Worm (Caenorhabditis elegans) whole organism, L1 larva: ENCODE data around the gene srbc-66.

Experiments
- C16A3.4 ChIP-seq: fragments of 150-350 bp; optimal IDR thresholded peaks from 2 replicates; lab custom pipeline; 2014; ENCODE audit warnings: missing biosample characterization, missing genetic modification characterization
- ceh-63 ChIP-seq: fragments of 200-800 bp; sonication (Bioruptor generic); optimal IDR thresholded peaks from 2 replicates; lab custom pipeline; 2018; ENCODE audit warnings: mild to moderate bottlenecking, missing genetic modification characterization, missing compliant biosample characterization
- nhr-71 ChIP-seq: sonication (generic microtip); optimal IDR thresholded peaks from 2 replicates; lab custom pipeline; 2016; ENCODE audit warnings: mild to moderate bottlenecking, missing genetic modification characterization, moderate library complexity, missing compliant biosample characterization
- nhr-76 ChIP-seq: sonication (generic microtip); optimal IDR thresholded peaks from 2 replicates; lab custom pipeline; 2017; ENCODE audit warnings: missing biosample characterization, missing genetic modification characterization
- skn-1 ChIP-seq: fragments of 150-350 bp; optimal IDR thresholded peaks from 2 replicates; lab custom pipeline; 2014; ENCODE audit warnings: missing biosample characterization, missing genetic modification characterization
- unc-62 ChIP-seq: fragments of 150-350 bp; optimal IDR thresholded peaks from 2 replicates; lab custom pipeline; 2014; ENCODE audit warnings: missing biosample characterization, missing genetic modification reagents, missing genetic modification characterization

DNA sequence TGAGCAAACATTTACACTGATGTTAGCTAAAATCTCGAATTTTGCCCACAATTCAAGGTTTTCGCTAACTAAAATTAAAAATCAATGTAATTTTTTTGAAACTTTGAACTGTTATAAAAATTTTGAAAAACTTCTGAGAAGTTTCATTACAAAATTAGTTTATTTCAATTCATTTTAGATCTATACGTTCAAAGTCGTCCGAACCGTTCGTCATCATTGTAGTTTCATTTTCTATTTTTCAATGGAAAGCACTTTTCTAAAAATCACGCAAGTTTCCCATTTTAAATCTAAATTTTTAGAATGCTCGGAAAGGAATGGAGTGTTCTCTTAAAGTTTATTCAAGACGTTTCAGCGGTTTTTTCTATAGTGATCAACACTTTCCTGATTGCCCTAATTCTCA, 20.6 kb upstream of the srbc-66 start, which contains the start of gene str-228:
- TF ChIP-seq ceh-63 (GFP tag; lab: Kevin White, UChicago) (no peak), skn-1 (tag; lab: Kevin White, UChicago) (no peak), nhr-71 (tag; lab: Kevin White, UChicago) (no peak), nhr-76 (no peak), unc-62 (GFP tag; lab: Kevin White, UChicago) (no peak), C16A3.4 (tag; lab: Kevin White, UChicago) (no peak)
